Fruit fly (Drosophila melanogaster) S2 (cell line): ENCODE measurements around the gene AANATL7.

Experiments used
- CG8478 ChIP-seq: fragments of >200 bp; optimal IDR thresholded peaks from 2 replicates; lab custom pipeline; 2018
- CTCF ChIP-seq, 2 experiments: fragments of >200 bp; optimal IDR thresholded peaks; 2 replicates each; lab custom pipeline; 2018

- TF ChIP-seq CG8478 (lab: Kevin White, UChicago): no peak
- TF ChIP-seq CTCF (optimal IDR thresholded peaks at IDR 0.05; lab: Kevin White, UChicago): no peak
Observed at dm6 chrX:2593094-2593752, 12.5 kb downstream of the AANATL7 start.
